Fruit fly (Drosophila melanogaster) whole organism, prepupa: Measurements from ENCODE around the gene CG31674.
A peak's percentile ranks its signal among the peaks of the same experiment; 100 is the strongest.

Source experiments
- Blimp-1 ChIP-seq: fragments of 200-800 bp; sonication (Bioruptor generic); optimal IDR thresholded peaks from 3 replicates; lab custom pipeline; 2017; ENCODE audit warnings: missing biosample characterization, missing genetic modification characterization, mild to moderate bottlenecking, moderate library complexity, missing genetic modification reagents
- CG11294 ChIP-seq: fragments of 200-800 bp; sonication (Bioruptor generic); IDR thresholded peaks from 2 replicates; pipeline ENCODE4 v1.3.6; 2022; ENCODE audit warnings: missing biosample characterization, missing genetic modification characterization
- CG11762 ChIP-seq: fragments of 200-800 bp; sonication (Bioruptor generic); optimal IDR thresholded peaks from 3 replicates; lab custom pipeline; 2016; ENCODE audit warnings: missing biosample characterization, missing genetic modification characterization; ENCODE audit not compliant: insufficient read depth
- CG11902 ChIP-seq: fragments of 200-800 bp; sonication (Bioruptor generic); optimal IDR thresholded peaks from 3 replicates; lab custom pipeline; 2016; ENCODE audit warnings: missing biosample characterization, missing genetic modification characterization
- CG15336 ChIP-seq: fragments of 200-800 bp; sonication (Bioruptor generic); IDR thresholded peaks from 2 replicates; pipeline ENCODE4 v1.3.6; 2022; ENCODE audit warnings: missing biosample characterization, missing genetic modification characterization
- CG1621 ChIP-seq: fragments of 200-800 bp; sonication (Bioruptor generic); optimal IDR thresholded peaks from 3 replicates; lab custom pipeline; 2018; ENCODE audit warnings: missing biosample characterization, mild to moderate bottlenecking, missing genetic modification characterization
- CG3032 ChIP-seq: fragments of 200-800 bp; optimal IDR thresholded peaks from 2 replicates; lab custom pipeline; 2019; ENCODE audit warnings: missing biosample characterization, mild to moderate bottlenecking, missing genetic modification characterization, moderate library complexity
- CG31627 ChIP-seq: fragments of 200-800 bp; sonication (Bioruptor generic); optimal IDR thresholded peaks from 3 replicates; lab custom pipeline; 2016; ENCODE audit warnings: missing biosample characterization, missing genetic modification characterization
- CG32006 ChIP-seq: fragments of 200-800 bp; sonication (Bioruptor generic); optimal IDR thresholded peaks from 3 replicates; lab custom pipeline; 2017; ENCODE audit warnings: missing biosample characterization, mild to moderate bottlenecking, missing genetic modification characterization
- CG34406 ChIP-seq: fragments of 200-800 bp; sonication (Bioruptor generic); optimal IDR thresholded peaks from 3 replicates; lab custom pipeline; 2016; ENCODE audit warnings: missing biosample characterization, missing genetic modification characterization
- CG3919 ChIP-seq: fragments of 200-800 bp; sonication (Bioruptor generic); optimal IDR thresholded peaks from 3 replicates; lab custom pipeline; 2016; ENCODE audit warnings: missing biosample characterization, missing genetic modification characterization
- CG4318 ChIP-seq: fragments of 200-800 bp; sonication (Bioruptor generic); optimal IDR thresholded peaks from 3 replicates; lab custom pipeline; 2017; ENCODE audit warnings: missing biosample characterization, mild to moderate bottlenecking, missing genetic modification characterization
- CG6163 ChIP-seq: fragments of 200-800 bp; sonication (Bioruptor generic); IDR thresholded peaks from 3 replicates; pipeline ENCODE4 v1.3.6; 2022; ENCODE audit warnings: missing biosample characterization, missing genetic modification characterization
- CG6792 ChIP-seq: fragments of 200-800 bp; sonication (Bioruptor generic); optimal IDR thresholded peaks from 3 replicates; lab custom pipeline; 2016; ENCODE audit warnings: missing biosample characterization, missing genetic modification characterization
- CG6808 ChIP-seq: fragments of 200-800 bp; sonication (Bioruptor generic); optimal IDR thresholded peaks from 3 replicates; lab custom pipeline; 2017; ENCODE audit warnings: missing biosample characterization, missing genetic modification characterization, mild to moderate bottlenecking, moderate library complexity, missing genetic modification reagents
- CG6854 ChIP-seq: fragments of 200-800 bp; sonication (Bioruptor generic); optimal IDR thresholded peaks from 2 replicates; lab custom pipeline; 2017; ENCODE audit warnings: missing biosample characterization, mild to moderate bottlenecking, missing genetic modification characterization
- CG7368 ChIP-seq: fragments of 200-800 bp; sonication (Bioruptor generic); optimal IDR thresholded peaks from 3 replicates; lab custom pipeline; 2016; ENCODE audit warnings: missing biosample characterization, missing genetic modification characterization
- CG8119 ChIP-seq: fragments of 200-800 bp; sonication (Bioruptor generic); IDR thresholded peaks from 3 replicates; pipeline ENCODE4 v1.3.6; 2022; ENCODE audit warnings: missing biosample characterization, missing genetic modification characterization
- CG8319 ChIP-seq: fragments of 200-800 bp; sonication (Bioruptor generic); optimal IDR thresholded peaks from 3 replicates; lab custom pipeline; 2016; ENCODE audit warnings: missing biosample characterization, missing genetic modification characterization
- CG8632 ChIP-seq: fragments of 200-800 bp; sonication (Bioruptor generic); optimal IDR thresholded peaks from 3 replicates; lab custom pipeline; 2016; ENCODE audit warnings: missing biosample characterization, missing genetic modification characterization
- CG9139 ChIP-seq: fragments of 200-800 bp; sonication (Bioruptor generic); optimal IDR thresholded peaks from 3 replicates; lab custom pipeline; 2017; ENCODE audit warnings: missing biosample characterization, mild to moderate bottlenecking, missing genetic modification characterization
- Eip75B ChIP-seq: fragments of 200-800 bp; sonication (Bioruptor generic); optimal IDR thresholded peaks from 3 replicates; lab custom pipeline; 2016; ENCODE audit warnings: missing biosample characterization, missing genetic modification characterization
- Eip93F ChIP-seq: fragments of 200-800 bp; sonication (Bioruptor generic); optimal IDR thresholded peaks from 2 replicates; lab custom pipeline; 2016; ENCODE audit warnings: missing biosample characterization, mild to moderate bottlenecking, missing genetic modification characterization
- Ets21C ChIP-seq: fragments of 200-800 bp; sonication (Bioruptor generic); optimal IDR thresholded peaks from 3 replicates; lab custom pipeline; 2016; ENCODE audit warnings: missing biosample characterization, missing genetic modification characterization
- Ets96B ChIP-seq: fragments of 200-800 bp; optimal IDR thresholded peaks from 2 replicates; lab custom pipeline; 2019; ENCODE audit warnings: missing biosample characterization, mild to moderate bottlenecking, missing genetic modification characterization, moderate library complexity
- Gug ChIP-seq: fragments of 200-800 bp; sonication (Bioruptor generic); IDR thresholded peaks from 2 replicates; pipeline ENCODE4 v1.3.6; 2022; ENCODE audit warnings: missing biosample characterization, missing genetic modification characterization
- Hr39 ChIP-seq: fragments of 200-800 bp; sonication (Bioruptor generic); optimal IDR thresholded peaks from 2 replicates; lab custom pipeline; 2016; ENCODE audit warnings: missing biosample characterization, missing genetic modification characterization
- Hr4 ChIP-seq: fragments of 200-800 bp; sonication (Bioruptor generic); optimal IDR thresholded peaks from 3 replicates; lab custom pipeline; 2016; ENCODE audit warnings: missing biosample characterization, missing genetic modification characterization
- Lpt ChIP-seq: fragments of 200-800 bp; sonication (Bioruptor generic); optimal IDR thresholded peaks from 3 replicates; lab custom pipeline; 2016; ENCODE audit warnings: missing biosample characterization, missing genetic modification characterization
- Met ChIP-seq: fragments of 200-800 bp; sonication (Bioruptor generic); optimal IDR thresholded peaks from 3 replicates; lab custom pipeline; 2016; ENCODE audit warnings: missing biosample characterization, missing genetic modification characterization
- OdsH ChIP-seq: fragments of 200-800 bp; sonication (Bioruptor generic); optimal IDR thresholded peaks from 3 replicates; lab custom pipeline; 2016; ENCODE audit warnings: missing biosample characterization, missing genetic modification characterization
- Sox102F ChIP-seq: fragments of 200-800 bp; sonication (Bioruptor generic); optimal IDR thresholded peaks from 2 replicates; lab custom pipeline; 2016; ENCODE audit warnings: missing biosample characterization, mild to moderate bottlenecking, missing genetic modification characterization
- Sox14 ChIP-seq: fragments of 200-800 bp; sonication (Bioruptor generic); optimal IDR thresholded peaks from 3 replicates; lab custom pipeline; 2016; ENCODE audit warnings: missing biosample characterization, missing genetic modification characterization
- Sox15 ChIP-seq: fragments of 200-800 bp; sonication (Bioruptor generic); optimal IDR thresholded peaks from 3 replicates; lab custom pipeline; 2016; ENCODE audit warnings: missing biosample characterization, missing genetic modification characterization
- acj6 ChIP-seq: fragments of 200-800 bp; sonication (Bioruptor generic); optimal IDR thresholded peaks from 3 replicates; lab custom pipeline; 2016; ENCODE audit warnings: missing biosample characterization, missing genetic modification characterization
- dac ChIP-seq: fragments of 200-800 bp; sonication (Bioruptor generic); optimal IDR thresholded peaks from 2 replicates; lab custom pipeline; 2017; ENCODE audit warnings: missing biosample characterization, mild to moderate bottlenecking, missing genetic modification characterization
- dsx ChIP-seq: fragments of 200-800 bp; optimal IDR thresholded peaks from 3 replicates; lab custom pipeline; 2019; ENCODE audit warnings: missing biosample characterization, mild to moderate bottlenecking, missing genetic modification characterization, moderate library complexity; ENCODE audit not compliant: poor library complexity, severe bottlenecking
- eg ChIP-seq: fragments of 200-800 bp; sonication (Bioruptor generic); IDR thresholded peaks from 3 replicates; pipeline ENCODE4 v1.3.6; 2022; ENCODE audit warnings: missing biosample characterization, missing genetic modification characterization
- net ChIP-seq: fragments of 200-800 bp; sonication (Bioruptor generic); optimal IDR thresholded peaks from 3 replicates; lab custom pipeline; 2016; ENCODE audit warnings: missing biosample characterization, missing genetic modification characterization
- spab ChIP-seq: fragments of 200-800 bp; sonication (Bioruptor generic); optimal IDR thresholded peaks from 2 replicates; lab custom pipeline; 2017; ENCODE audit warnings: missing biosample characterization, mild to moderate bottlenecking, missing genetic modification characterization, missing genetic modification reagents
- ss ChIP-seq, 2 experiments: fragments of 200-800 bp; sonication (Bioruptor generic); optimal IDR thresholded peaks; 2 replicates in 1 of 2; 3 replicates in 1 of 2; lab custom pipeline; 2017 to 2018; ENCODE audit warnings: mild to moderate bottlenecking in 2 of 2, missing biosample characterization in 2 of 2, missing genetic modification characterization in 2 of 2, moderate library complexity in 1 of 2
- topi ChIP-seq: fragments of 200-800 bp; sonication (Bioruptor generic); optimal IDR thresholded peaks from 3 replicates; lab custom pipeline; 2016; ENCODE audit warnings: missing biosample characterization, missing genetic modification characterization
- vri ChIP-seq: fragments of 200-800 bp; sonication (Bioruptor generic); optimal IDR thresholded peaks from 3 replicates; lab custom pipeline; 2016; ENCODE audit warnings: missing biosample characterization, mild to moderate bottlenecking, missing genetic modification characterization

The CG31674 gene

dm6 chr2L:20805624-20806339 lies 25.3 kb upstream of the CG31674 start (continued):
- peak; percentile 31 for TF ChIP-seq CG1621 (tag; lab: Kevin White, UChicago)
- TF ChIP-seq Sox14 (GFP tag; lab: Kevin White, UChicago), result peak; percentile 65
- TF ChIP-seq CG3032 (tag; lab: Kevin White, UChicago), result peak; percentile 44
- TF ChIP-seq CG9139, result peak; percentile 12
- TF ChIP-seq Sox15 (GFP tag; lab: Kevin White, UChicago), result peak; percentile 58
- peak; percentile 72 for TF ChIP-seq Met (GFP tag; lab: Kevin White, UChicago)
- TF ChIP-seq Blimp-1 (GFP tag; lab: Kevin White, UChicago), result peak; percentile 34
- TF ChIP-seq dac (GFP tag; lab: Kevin White, UChicago), result peak; percentile 40
- peak; percentile 51 for TF ChIP-seq dsx (GFP tag; lab: Kevin White, UChicago)
- TF ChIP-seq OdsH (GFP tag; lab: Kevin White, UChicago), result peak; percentile 73
- TF ChIP-seq topi (GFP tag; lab: Kevin White, UChicago), result peak; percentile 64
- peak; percentile 79 for TF ChIP-seq net (GFP tag; lab: Kevin White, UChicago)
- peak; percentile 38 for TF ChIP-seq CG4318

dm6 chr2L:20806619-20807018 lies 24.4 kb upstream of the CG31674 start:
- TF ChIP-seq CG6163 (GFP tag; lab: Robert Waterston, UW) (no peak), CG6808 (no peak), Sox102F (GFP tag; lab: Kevin White, UChicago) (no peak), CG34406 (no peak), CG6792 (no peak), topi (GFP tag; lab: Kevin White, UChicago) (no peak), CG32006 (GFP tag; lab: Kevin White, UChicago) (no peak), eg (GFP tag; lab: Robert Waterston, UW) (no peak)

- no peak for TF ChIP-seq Lpt (GFP tag; lab: Kevin White, UChicago)
- TF ChIP-seq acj6 (GFP tag; lab: Kevin White, UChicago), result peak; percentile 34
- TF ChIP-seq dsx (GFP tag; lab: Kevin White, UChicago), result peak; percentile 24
- peak; percentile 10 for TF ChIP-seq Met (GFP tag; lab: Kevin White, UChicago)
- no peak for TF ChIP-seq net (GFP tag; lab: Kevin White, UChicago)
- TF ChIP-seq CG11294 (GFP tag; lab: Robert Waterston, UW), result no peak
- TF ChIP-seq Ets21C (GFP tag; lab: Kevin White, UChicago), result no peak
- no peak for TF ChIP-seq Gug (GFP tag; lab: Robert Waterston, UW)
- TF ChIP-seq Hr39 (GFP tag; lab: Kevin White, UChicago), result no peak
- peak; percentile 53; the same call in 2 of the 3 replicates for TF ChIP-seq eg (GFP tag; lab: Robert Waterston, UW)
- peak; percentile 65; the same call in 2 of the 3 replicates for TF ChIP-seq CG8119 (GFP tag; lab: Robert Waterston, UW)
- no peak for TF ChIP-seq Eip93F (GFP tag; lab: Kevin White, UChicago)
- TF ChIP-seq vri (GFP tag; lab: Kevin White, UChicago), result peak; percentile 30
- TF ChIP-seq Eip75B (GFP tag; lab: Kevin White, UChicago), result no peak
- TF ChIP-seq CG6163 (GFP tag; lab: Robert Waterston, UW), result 0 out of 3 replicates have a peak, but pooled peaks have one; percentile 31
- peak; percentile 31 for TF ChIP-seq CG3919 (GFP tag; lab: Kevin White, UChicago)
- peak; percentile 69 for TF ChIP-seq CG15336 (GFP tag; lab: Robert Waterston, UW)
- peak; percentile 3 for TF ChIP-seq Hr4 (GFP tag; lab: Kevin White, UChicago)
- no peak for TF ChIP-seq CG8319 (GFP tag; lab: Kevin White, UChicago)
- no peak for TF ChIP-seq CG6854 (GFP tag; lab: Kevin White, UChicago)
- no peak for TF ChIP-seq CG11902 (GFP tag; lab: Kevin White, UChicago)
- TF ChIP-seq CG6808, result peak; percentile 14
- no peak for TF ChIP-seq dac (GFP tag; lab: Kevin White, UChicago)
- peak; percentile 39 for TF ChIP-seq CG32006 (GFP tag; lab: Kevin White, UChicago)
- peak; percentile 44 for TF ChIP-seq Ets96B (tag; lab: Kevin White, UChicago)
- TF ChIP-seq CG8632, result peak; percentile 40
- TF ChIP-seq CG11762 (GFP tag; lab: Kevin White, UChicago), result peak; percentile 12
- no peak for TF ChIP-seq spab (GFP tag; lab: Kevin White, UChicago)
- TF ChIP-seq ss (GFP tag; optimal IDR thresholded peaks at IDR 0.05; lab: Kevin White, UChicago), result peak in 1 of 2 experiments; percentile 12
- TF ChIP-seq CG34406, result peak; percentile 49
- no peak for TF ChIP-seq CG31627 (GFP tag; lab: Kevin White, UChicago)
- TF ChIP-seq CG7368 (GFP tag; lab: Kevin White, UChicago), result no peak
Observed at dm6 chr2L:20807617-20808509, 23.2 kb upstream of the CG31674 start.
